Worm (Caenorhabditis elegans): Measurements from ENCODE around the gene F37C4.8.

DNA sequence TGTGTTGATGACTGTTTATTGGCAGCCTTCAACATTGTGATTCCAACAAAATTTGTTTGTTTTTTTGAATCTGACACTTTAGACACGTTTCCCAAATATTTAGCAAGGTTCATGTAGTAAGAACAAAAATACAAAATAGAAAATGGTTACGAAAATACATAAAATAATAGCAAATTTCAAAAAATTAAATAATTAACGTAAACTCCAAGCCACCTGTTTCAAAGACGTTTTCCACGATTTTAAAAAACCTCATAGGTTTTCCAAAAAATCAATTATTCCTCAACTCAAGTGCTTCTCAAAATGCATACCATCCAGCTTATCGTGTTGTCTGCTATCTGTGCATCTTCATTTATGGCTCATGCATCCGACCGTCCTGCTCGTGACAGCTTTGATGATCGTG lies 36.4 kb upstream of the F37C4.8 start, which contains the start of gene F56D6.14:
- TF ChIP-seq efl-1 (optimal IDR thresholded peaks at IDR 0.05) (no peak), efl-1 (GFP tag; optimal IDR thresholded peaks at IDR 0.05 in 1 of 2) (no peak), lir-3 (tag; optimal IDR thresholded peaks at IDR 0.05; ENCODE audit: poor library complexity) (no peak), nhr-11 (tag; optimal IDR thresholded peaks at IDR 0.05) (no peak)

All from whole organism, L1 larva.